Worm (Caenorhabditis elegans): ENCODE measurements around the gene F58H1.2.

ce11 chrV:11937710-11938109, 8.8 kb downstream of the F58H1.2 start, which contains the start of gene gpla-1:
- TF ChIP-seq aly-2 (tag; optimal IDR thresholded peaks at IDR 0.05) (no peak), nhr-76 (tag; optimal IDR thresholded peaks at IDR 0.05) (no peak), elt-3 (tag; optimal IDR thresholded peaks at IDR 0.05) (no peak), snpc-4 (tag; optimal IDR thresholded peaks at IDR 0.05) (no peak)

Measured in whole organism, L3 larva.